Fruit fly (Drosophila melanogaster) whole organism, larva: ENCODE data around the gene Unc-115b.
A peak's percentile ranks its signal among the peaks of the same experiment; 100 is the strongest.
"Not testable (repeated sequence)": the region's sequence is repeated elsewhere in the genome, so short reads cannot be mapped to it uniquely, and the experiment has no call there.

Experiments used
- noc ChIP-seq: fragments of 200-800 bp; sonication (Bioruptor generic); optimal IDR thresholded peaks from 3 replicates; lab custom pipeline; 2019; ENCODE audit warnings: missing biosample characterization, mild to moderate bottlenecking, missing genetic modification characterization, moderate library complexity

Unc-115b gene

dm6 chr3R:9700513-9700912 lies 7.9 kb upstream of the Unc-115b start:
- peak; percentile 12 for TF ChIP-seq noc (tag; lab: Kevin White, UChicago)

- TF ChIP-seq noc (tag; lab: Kevin White, UChicago): no peak
Measured at dm6 chr3R:9694999-9695398, 2.4 kb upstream of the Unc-115b start.

DNA sequence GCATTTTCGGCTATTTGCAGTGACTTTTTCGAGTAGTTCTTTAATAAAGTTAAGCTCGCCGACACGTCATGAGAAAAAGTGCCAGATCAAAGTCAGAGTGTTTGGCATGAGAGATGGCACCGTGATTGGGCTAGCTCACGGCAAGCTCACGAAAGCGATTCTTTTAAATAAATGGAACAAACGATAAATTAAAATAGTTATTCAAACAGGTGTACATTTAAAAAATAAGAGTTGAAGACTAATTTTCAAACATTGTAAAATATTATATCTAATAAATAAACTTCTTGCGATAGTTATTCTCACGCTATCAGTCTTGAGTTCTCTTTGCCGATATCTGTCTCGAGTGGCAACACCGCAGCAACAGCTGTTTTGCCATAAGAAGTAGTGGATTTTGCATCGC lies 7.2 kb downstream of the Unc-115b start, which contains the start of the genes eca and CG18542:
Gene eca (minus strand): TSS at position 101 of the 400 bp plus-strand sequence.
Gene CG18542 (plus strand): TSS at position 385 of the 400 bp plus-strand sequence.
- not testable (repeated sequence) for TF ChIP-seq noc (tag; lab: Kevin White, UChicago)

dm6 chr3R:9684125-9684524 lies 8.4 kb downstream of the Unc-115b start, which contains the start of gene CG9444:
Gene CG9444 (minus strand): TSS chr3R:9684264.
- TF ChIP-seq noc (tag; lab: Kevin White, UChicago): no peak

- TF ChIP-seq noc (tag; lab: Kevin White, UChicago): no peak
Measured at dm6 chr3R:9683064-9683682, 9.4 kb downstream of the Unc-115b start.

- TF ChIP-seq noc (tag; lab: Kevin White, UChicago): no peak
Measured at dm6 chr3R:9679746-9680145, 12.8 kb downstream of the Unc-115b start, which contains the start of gene nmdyn-D7. Gene nmdyn-D7 (plus strand): TSS chr3R:9679939.

- TF ChIP-seq noc (tag; lab: Kevin White, UChicago): no peak
Measured at dm6 chr3R:9677734-9678341, 14.7 kb downstream of the Unc-115b start, which contains the start of gene p23. Gene p23 (plus strand): TSS chr3R:9677927.

- no peak for TF ChIP-seq noc (tag; lab: Kevin White, UChicago)
Measured at dm6 chr3R:9674968-9675573, 17.5 kb downstream of the Unc-115b start, which contains the start of gene Nepl12. Gene Nepl12 (plus strand): TSS chr3R:9675523.

DNA sequence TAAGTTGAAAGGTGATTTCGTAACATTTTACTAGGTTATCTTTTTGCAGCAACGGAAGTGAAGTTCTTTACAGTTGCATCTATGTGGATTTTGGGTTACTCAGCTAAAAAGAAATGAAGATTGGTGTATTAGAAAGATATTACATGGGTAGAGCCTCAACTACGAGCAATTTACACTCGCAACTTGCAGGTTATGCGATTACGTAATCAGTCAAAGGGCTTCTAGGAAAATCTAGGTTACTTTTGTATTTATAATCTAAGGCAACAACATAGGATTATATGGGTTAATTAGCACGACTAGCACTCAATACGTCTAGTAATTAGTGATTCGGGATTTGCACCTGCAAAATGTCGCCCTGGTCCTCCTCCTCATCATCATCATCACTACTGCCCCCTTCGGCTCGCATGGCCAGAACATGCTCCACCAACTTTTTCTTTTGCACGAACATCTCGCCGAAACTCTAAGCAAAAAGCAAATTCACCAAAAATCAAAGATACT lies 18.3 kb downstream of the Unc-115b start, which contains the start of gene Dhc1:
Gene Dhc1 (minus strand): TSS at position 448 of the 498 bp plus-strand sequence.
- TF ChIP-seq noc (tag; lab: Kevin White, UChicago): no peak

DNA sequence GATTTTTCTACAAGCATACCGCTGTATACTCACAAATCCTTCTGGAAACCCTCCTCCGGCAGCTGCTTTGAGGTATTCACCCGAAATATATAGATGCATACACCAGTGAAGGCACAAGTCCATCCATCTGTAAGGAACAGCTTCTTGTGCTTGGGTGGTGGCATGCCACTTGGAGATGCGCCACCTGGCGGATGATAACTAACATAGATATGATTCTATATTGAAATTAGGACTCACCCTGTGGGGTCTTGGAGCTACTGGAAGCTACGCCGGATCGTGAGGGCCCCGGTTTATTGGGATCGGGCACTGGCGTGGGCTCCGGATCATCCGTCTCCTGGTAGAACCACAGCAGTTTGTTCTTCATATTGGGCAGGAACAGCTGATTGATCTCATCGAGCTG lies 19.4 kb downstream of the Unc-115b start:
- no peak for TF ChIP-seq noc (tag; lab: Kevin White, UChicago)

DNA sequence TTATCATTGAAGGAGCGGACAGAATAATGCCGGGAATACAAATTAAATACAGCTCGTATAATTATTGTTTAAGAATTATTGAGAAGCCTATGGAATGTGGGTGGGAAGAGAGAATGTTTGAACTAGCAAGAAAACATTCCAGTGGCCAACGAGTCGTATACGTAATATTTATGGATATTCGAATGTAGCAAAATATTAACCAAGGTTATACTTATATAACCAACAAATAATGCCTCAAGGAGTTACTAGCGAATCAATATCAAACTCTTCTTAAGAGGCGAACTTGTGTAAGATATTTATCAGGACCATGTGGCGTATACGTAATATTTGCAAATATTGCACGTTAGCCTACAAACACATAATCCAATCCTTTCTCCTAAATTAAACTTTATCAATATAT lies 27.2 kb downstream of the Unc-115b start:
- TF ChIP-seq noc (tag; lab: Kevin White, UChicago): no peak

dm6 chr3R:9646104-9646707 lies 46.4 kb downstream of the Unc-115b start, which contains the start of gene Fst:
Gene Fst (minus strand): TSS chr3R:9646154.
- TF ChIP-seq noc (tag; lab: Kevin White, UChicago): peak; percentile 68

dm6 chr3R:9644620-9645019 lies 48.0 kb downstream of the Unc-115b start:
- no peak for TF ChIP-seq noc (tag; lab: Kevin White, UChicago)

dm6 chr3R:9643977-9644376 lies 48.6 kb downstream of the Unc-115b start:
- no peak for TF ChIP-seq noc (tag; lab: Kevin White, UChicago)

dm6 chr3R:9640313-9640712 lies 52.3 kb downstream of the Unc-115b start:
- TF ChIP-seq noc (tag; lab: Kevin White, UChicago): no peak

dm6 chr3R:9637882-9638281 lies 54.7 kb downstream of the Unc-115b start, which contains the start of gene Dh44:
Gene Dh44 (plus strand): TSS chr3R:9638182.
- TF ChIP-seq noc (tag; lab: Kevin White, UChicago): no peak
